Worm (Caenorhabditis elegans) whole organism, late embryonic: ENCODE data around the gene srw-42.

Experiments
- C38D4.7 ChIP-seq: fragments of 200-800 bp; sonication (Bioruptor generic); optimal IDR thresholded peaks from 2 replicates; lab custom pipeline; 2018; ENCODE audit warnings: mild to moderate bottlenecking, missing genetic modification characterization, moderate library complexity, missing compliant biosample characterization
- ceh-2 ChIP-seq: sonication (generic microtip); optimal IDR thresholded peaks from 2 replicates; lab custom pipeline; 2016; ENCODE audit warnings: missing genotype, missing genetic modification characterization, missing compliant biosample characterization
- ceh-34 ChIP-seq: sonication (generic microtip); optimal IDR thresholded peaks from 2 replicates; lab custom pipeline; 2016; ENCODE audit warnings: mild to moderate bottlenecking, missing genetic modification characterization, missing compliant biosample characterization
- ceh-48 ChIP-seq: sonication (generic microtip); optimal IDR thresholded peaks from 2 replicates; lab custom pipeline; 2016; ENCODE audit warnings: missing genetic modification characterization, inconsistent platforms, missing compliant biosample characterization
- ets-4 ChIP-seq: sonication (generic microtip); optimal IDR thresholded peaks from 2 replicates; lab custom pipeline; 2016; ENCODE audit warnings: missing genetic modification characterization, missing compliant biosample characterization
- hlh-30 ChIP-seq: sonication (generic microtip); optimal IDR thresholded peaks from 2 replicates; lab custom pipeline; 2017; ENCODE audit warnings: antibody characterized with exemption, missing genetic modification characterization, missing compliant biosample characterization; ENCODE audit not compliant: insufficient read depth
- lin-11 ChIP-seq: fragments of 200-800 bp; sonication (Bioruptor generic); optimal IDR thresholded peaks from 2 replicates; lab custom pipeline; 2018; ENCODE audit warnings: mild to moderate bottlenecking, missing genetic modification characterization, missing compliant biosample characterization
- pha-4 ChIP-seq: fragments of 150-350 bp; optimal IDR thresholded peaks from 2 replicates; lab custom pipeline; 2018; ENCODE audit warnings: missing biosample characterization, missing genetic modification reagents, missing genetic modification characterization
- pqm-1 ChIP-seq: sonication (generic microtip); optimal IDR thresholded peaks from 2 replicates; lab custom pipeline; 2016; ENCODE audit warnings: missing genetic modification characterization, missing compliant biosample characterization
- pros-1 ChIP-seq: fragments of 150-350 bp; optimal IDR thresholded peaks from 2 replicates; lab custom pipeline; 2014; ENCODE audit warnings: missing biosample characterization, missing genetic modification reagents, missing genetic modification characterization
- sdc-2 ChIP-seq: sonication (generic microtip); optimal IDR thresholded peaks from 2 replicates; lab custom pipeline; 2016; ENCODE audit warnings: missing genotype, missing genetic modification characterization, missing compliant biosample characterization
- unc-86 ChIP-seq: sonication (generic microtip); optimal IDR thresholded peaks from 2 replicates; lab custom pipeline; 2016; ENCODE audit warnings: missing genetic modification characterization, missing compliant biosample characterization

- TF ChIP-seq hlh-30 (tag; lab: Kevin White, UChicago) (no peak), lin-11 (tag; lab: Kevin White, UChicago) (no peak), pqm-1 (no peak), sdc-2 (tag; lab: Kevin White, UChicago) (no peak), pros-1 (no peak), ets-4 (tag; lab: Kevin White, UChicago) (no peak), ceh-2 (tag; lab: Kevin White, UChicago) (no peak), C38D4.7 (GFP tag; lab: Kevin White, UChicago) (no peak), ceh-48 (tag; lab: Kevin White, UChicago) (no peak), unc-86 (tag; lab: Kevin White, UChicago) (no peak), ceh-34 (tag; lab: Kevin White, UChicago) (no peak), pha-4 (tag; lab: Kevin White, UChicago) (no peak)
These were observed 25.2 kb downstream of the srw-42 start, which contains the start of gene F14F8.9 for ce11 chrV:16668473-16668872.
